Worm (Caenorhabditis elegans) whole organism, midembryonic: Measurements from ENCODE around the gene C03B1.5.

Source experiments
- T22C8.4 ChIP-seq: fragments of 200-800 bp; sonication (Bioruptor generic); IDR thresholded peaks from 2 replicates; pipeline ENCODE4 v1.3.6; 2022; ENCODE audit warnings: missing genetic modification characterization, missing compliant biosample characterization
- cog-1 ChIP-seq: sonication (generic microtip); optimal IDR thresholded peaks from 2 replicates; lab custom pipeline; 2016; ENCODE audit warnings: missing genetic modification characterization, missing compliant biosample characterization
- flt-1 ChIP-seq: fragments of 200-800 bp; sonication (Bioruptor generic); IDR thresholded peaks from 2 replicates; pipeline ENCODE4 v1.3.6; 2022; ENCODE audit warnings: missing genetic modification characterization, missing compliant biosample characterization
- klf-2 ChIP-seq: fragments of 200-800 bp; sonication (Bioruptor generic); conservative IDR thresholded peaks from 2 replicates; pipeline ENCODE4 v1.3.6; 2022; ENCODE audit warnings: missing genetic modification reagents, missing genetic modification characterization, missing compliant biosample characterization
- med-1 ChIP-seq: sonication (generic microtip); optimal IDR thresholded peaks from 2 replicates; lab custom pipeline; 2017; ENCODE audit warnings: missing genetic modification characterization, mild to moderate bottlenecking, missing compliant biosample characterization, antibody characterized with exemption, missing genetic modification reagents; ENCODE audit not compliant: insufficient read depth
- ref-1 ChIP-seq: fragments of 200-800 bp; sonication (Bioruptor generic); conservative IDR thresholded peaks from 2 replicates; pipeline ENCODE4 v1.3.6; 2022; ENCODE audit warnings: missing genetic modification reagents, missing genetic modification characterization, missing compliant biosample characterization
- tab-1 ChIP-seq: fragments of 200-800 bp; sonication (Bioruptor generic); IDR thresholded peaks from 2 replicates; pipeline ENCODE4 v1.3.6; 2022; ENCODE audit warnings: missing genetic modification characterization, missing compliant biosample characterization
- ztf-23 ChIP-seq: fragments of 200-800 bp; sonication (Bioruptor generic); IDR thresholded peaks from 2 replicates; pipeline ENCODE4 v1.3.6; 2022; ENCODE audit warnings: missing genetic modification reagents, missing genetic modification characterization, missing compliant biosample characterization
- ztf-29 ChIP-seq: fragments of 200-800 bp; sonication (Bioruptor generic); IDR thresholded peaks from 2 replicates; pipeline ENCODE4 v1.3.6; 2022; ENCODE audit warnings: missing genetic modification reagents, missing genetic modification characterization, missing compliant biosample characterization

DNA sequence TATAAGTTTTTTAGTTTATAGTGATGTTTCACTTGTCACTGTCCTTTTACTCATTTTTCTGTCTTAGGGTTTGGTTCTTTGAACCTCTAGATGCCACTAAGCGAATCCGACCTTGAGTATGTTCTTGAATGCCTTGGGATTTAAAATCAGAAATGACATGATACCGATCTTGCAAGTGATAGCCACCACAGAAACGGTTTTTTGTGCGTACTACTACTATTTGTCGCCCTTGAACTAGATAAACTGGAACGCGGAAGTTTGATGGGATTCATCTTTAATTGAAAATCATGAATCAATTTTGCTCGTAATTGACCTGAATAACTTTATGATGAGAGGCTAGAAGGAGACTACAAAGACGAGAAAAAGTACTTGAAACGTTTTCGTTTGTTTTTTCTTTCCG is 36.6 kb upstream of the C03B1.5 start:
- no peak for TF ChIP-seq cog-1
- no peak for TF ChIP-seq med-1 (GFP tag; lab: Kevin White, UChicago)
- no peak for TF ChIP-seq T22C8.4 (GFP tag; lab: Robert Waterston, UW)
- TF ChIP-seq tab-1 (GFP tag; lab: Robert Waterston, UW), result no peak
- no peak for TF ChIP-seq ztf-29 (GFP tag; lab: Robert Waterston, UW)
- TF ChIP-seq flt-1 (GFP tag; lab: Robert Waterston, UW), result no peak
- TF ChIP-seq klf-2 (GFP tag; lab: Robert Waterston, UW), result no peak
- no peak for TF ChIP-seq ref-1 (GFP tag; lab: Robert Waterston, UW)
- TF ChIP-seq ztf-23, result no peak
